Fruit fly (Drosophila melanogaster): ENCODE data around the gene CG9312.

DNA sequence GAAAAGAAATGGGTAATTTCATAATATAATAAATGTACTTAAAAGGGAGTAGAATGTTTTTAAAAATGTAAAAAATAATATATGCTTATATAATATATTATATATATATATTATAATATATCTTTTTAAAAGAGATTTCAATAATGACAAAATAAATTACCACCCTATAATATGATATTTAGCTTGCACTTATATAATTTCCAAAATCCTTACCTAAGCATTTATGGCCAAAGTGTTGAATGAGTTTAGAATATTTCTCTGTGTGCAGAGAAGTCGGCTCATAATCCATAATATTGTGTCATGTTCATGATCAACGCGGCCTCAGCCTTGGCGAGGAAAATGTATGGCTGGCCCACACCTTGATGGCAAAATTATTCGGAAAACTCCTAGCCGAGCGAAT lies 22.7 kb downstream of the CG9312 start:
- no peak for TF ChIP-seq CTCF (optimal IDR thresholded peaks at IDR 0.05)
- no peak for TF ChIP-seq CG8478 (optimal IDR thresholded peaks at IDR 0.05)

Data from S2 (cell line).